Fruit fly (Drosophila melanogaster): ENCODE measurements around the gene CG17544.

Gene CG17544

DNA sequence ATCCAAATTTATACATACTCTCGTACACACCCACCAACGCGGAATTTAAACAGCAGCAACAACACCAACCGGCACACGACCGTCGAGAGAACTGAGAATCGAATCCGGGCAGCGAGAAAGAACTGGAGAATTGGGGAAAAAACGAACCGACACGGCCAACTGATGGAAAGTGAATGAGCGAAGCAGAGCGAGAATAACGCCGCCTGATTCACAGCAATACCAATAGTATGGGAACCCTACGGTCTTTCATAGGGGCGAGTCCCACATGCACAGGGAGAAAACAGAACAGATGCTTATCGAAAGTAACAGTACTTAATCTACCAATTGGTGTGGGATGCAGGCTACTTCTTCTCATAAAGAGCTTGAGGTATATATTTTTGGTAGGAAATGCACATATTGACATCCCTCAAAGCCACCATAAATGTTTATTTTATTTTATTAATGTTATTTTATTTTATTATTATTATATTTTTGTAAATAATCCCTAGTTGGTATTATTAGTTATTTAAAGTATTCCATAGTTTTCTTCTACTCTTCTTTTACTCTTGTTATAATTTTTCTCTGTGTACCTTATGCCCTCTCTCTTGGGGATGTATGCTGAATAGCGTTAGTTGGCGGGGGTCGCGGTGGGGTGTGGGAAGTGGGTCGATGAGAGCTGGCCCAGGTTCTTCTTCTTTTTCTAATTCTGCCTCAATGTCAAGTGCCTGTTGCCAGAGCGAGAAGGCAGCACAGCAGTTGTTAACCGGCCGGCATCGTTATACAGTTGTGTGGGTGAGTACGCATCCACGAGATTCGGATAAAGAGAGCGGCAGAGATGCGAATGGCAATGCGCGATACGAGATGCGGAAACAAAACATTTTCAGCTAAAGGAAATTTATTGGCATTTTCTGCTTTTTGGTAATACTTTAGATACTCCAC lies at the start of gene CG17544 (continued):
- TF ChIP-seq CG7745 (tag; optimal IDR thresholded peaks at IDR 0.05) (no peak), D (optimal IDR thresholded peaks at IDR 0.05) (no peak), D (GFP tag; optimal IDR thresholded peaks at IDR 0.05) (peak; percentile 83), CG12391 (tag; optimal IDR thresholded peaks at IDR 0.05) (peak; percentile 80), mirr (GFP tag; optimal IDR thresholded peaks at IDR 0.05) (peak; percentile 68), Aef1 (GFP tag; IDR thresholded peaks at IDR 0.05) (peak; percentile 52; the same call in 1 of the 3 replicates), PHDP (tag; optimal IDR thresholded peaks at IDR 0.05) (peak; percentile 76), CG14441 (GFP tag; IDR thresholded peaks at IDR 0.05) (peak; percentile 41), CG4328 (GFP tag; optimal IDR thresholded peaks at IDR 0.05) (peak; percentile 77), z (GFP tag; IDR thresholded peaks at IDR 0.05) (no peak), Bteb2 (GFP tag; optimal IDR thresholded peaks at IDR 0.05) (no peak), CG3163 (GFP tag; optimal IDR thresholded peaks at IDR 0.05) (peak; percentile 62), CG13287 (GFP tag; IDR thresholded peaks at IDR 0.05; ENCODE audit: partially characterized antibody) (peak; percentile 49; the same call in 1 of the 2 replicates), CG8478 (optimal IDR thresholded peaks at IDR 0.05) (no peak), Fer3 (tag; optimal IDR thresholded peaks at IDR 0.05) (peak; percentile 68), Ssrp (tag; optimal IDR thresholded peaks at IDR 0.05) (peak; percentile 76), CG7786 (GFP tag; optimal IDR thresholded peaks at IDR 0.05) (peak; percentile 31), Side (GFP tag; optimal IDR thresholded peaks at IDR 0.05) (peak; percentile 23), ftz-f1 (GFP tag; optimal IDR thresholded peaks at IDR 0.05) (peak; percentile 95), dimm (GFP tag; IDR thresholded peaks at IDR 0.05) (no peak), ro (GFP tag; IDR thresholded peaks at IDR 0.05) (no peak), Chrac-16 (GFP tag; optimal IDR thresholded peaks at IDR 0.05) (peak; percentile 59), CG3281 (GFP tag; optimal IDR thresholded peaks at IDR 0.05) (peak; percentile 90), Drgx (GFP tag; IDR thresholded peaks at IDR 0.05) (peak; percentile 60), CG17912 (GFP tag; optimal IDR thresholded peaks at IDR 0.05) (peak; percentile 44), toy (GFP tag; IDR thresholded peaks at IDR 0.05) (no peak), CG12744 (GFP tag; optimal IDR thresholded peaks at IDR 0.05) (no peak), Dip3 (GFP tag; optimal IDR thresholded peaks at IDR 0.05) (no peak), pita (GFP tag; optimal IDR thresholded peaks at IDR 0.05) (no peak), CG2678 (tag; optimal IDR thresholded peaks at IDR 0.05) (peak; percentile 93), HmgZ (tag; optimal IDR thresholded peaks at IDR 0.05) (peak; percentile 41), dmrt99B (tag; optimal IDR thresholded peaks at IDR 0.05) (peak; percentile 86), CG3995 (GFP tag; optimal IDR thresholded peaks at IDR 0.05) (no peak), CG31441 (GFP tag; IDR thresholded peaks at IDR 0.05) (peak; percentile 75), salm (tag; optimal IDR thresholded peaks at IDR 0.05) (peak; percentile 28), eyg (GFP tag; optimal IDR thresholded peaks at IDR 0.05) (no peak), ab (GFP tag; optimal IDR thresholded peaks at IDR 0.05) (no peak), CG6765 (GFP tag; optimal IDR thresholded peaks at IDR 0.05) (peak; percentile 82), luna (GFP tag; optimal IDR thresholded peaks at IDR 0.05) (no peak), crc (GFP tag; optimal IDR thresholded peaks at IDR 0.05) (no peak), odd (GFP tag; optimal IDR thresholded peaks at IDR 0.05) (peak; percentile 76), CG34376 (GFP tag; optimal IDR thresholded peaks at IDR 0.05) (peak; percentile 31), sug (tag; optimal IDR thresholded peaks at IDR 0.05) (peak; percentile 81), CG17328 (GFP tag; IDR thresholded peaks at IDR 0.05) (no peak), CG7963 (GFP tag; IDR thresholded peaks at IDR 0.05; ENCODE audit: partially characterized antibody) (no peak), CG2116 (GFP tag; optimal IDR thresholded peaks at IDR 0.05) (peak; percentile 21), CG8281 (tag; optimal IDR thresholded peaks at IDR 0.05) (peak; percentile 61), vfl (GFP tag; optimal IDR thresholded peaks at IDR 0.05) (peak; percentile 5), CG8765 (GFP tag; IDR thresholded peaks at IDR 0.05) (peak; percentile 37; the same call in 1 of the 2 replicates), dysf (GFP tag; IDR thresholded peaks at IDR 0.05) (peak; percentile 72)
